Fruit fly (Drosophila melanogaster) whole organism, adult: ENCODE data around the gene CG13920.

Experiments used
- CG11617 ChIP-seq: fragments of 200-800 bp; sonication (Bioruptor generic); optimal IDR thresholded peaks from 2 replicates; lab custom pipeline; 2017; ENCODE audit warnings: mild to moderate bottlenecking, missing biosample characterization, missing genetic modification reagents, missing genetic modification characterization
- CG12768 ChIP-seq: fragments of 200-800 bp; sonication (Bioruptor generic); optimal IDR thresholded peaks from 2 replicates; lab custom pipeline; 2017; ENCODE audit warnings: missing biosample characterization, missing genetic modification characterization, mild to moderate bottlenecking, moderate library complexity, missing genetic modification reagents
- CG1620 ChIP-seq: fragments of 200-800 bp; sonication (Bioruptor generic); optimal IDR thresholded peaks from 2 replicates; lab custom pipeline; 2016; ENCODE audit warnings: missing biosample characterization, missing genetic modification characterization
- CG5204 ChIP-seq: fragments of 200-800 bp; sonication (Bioruptor generic); optimal IDR thresholded peaks from 2 replicates; lab custom pipeline; 2016; ENCODE audit warnings: missing biosample characterization, missing genetic modification characterization
- Mnt ChIP-seq: fragments of 200-800 bp; sonication (Bioruptor generic); optimal IDR thresholded peaks from 2 replicates; lab custom pipeline; 2016; ENCODE audit warnings: missing biosample characterization, mild to moderate bottlenecking, missing genetic modification characterization
- tj ChIP-seq: fragments of 200-800 bp; sonication (Bioruptor generic); optimal IDR thresholded peaks from 3 replicates; lab custom pipeline; 2017; ENCODE audit warnings: missing biosample characterization, mild to moderate bottlenecking, missing genetic modification characterization, moderate library complexity

- TF ChIP-seq tj (GFP tag; lab: Kevin White, UChicago) (no peak), CG5204 (GFP tag; lab: Kevin White, UChicago) (no peak), CG1620 (no peak), CG11617 (GFP tag; lab: Kevin White, UChicago) (no peak), Mnt (GFP tag; lab: Kevin White, UChicago) (no peak), CG12768 (GFP tag; lab: Kevin White, UChicago) (no peak)
Measured at dm6 chr3L:1649363-1649762, 619 bp downstream of the CG13920 start.
